Worm (Caenorhabditis elegans): ENCODE data around the gene smc-5.

ce11 chrII:5084225-5084624 lies 22.3 kb downstream of the smc-5 start:
- TF ChIP-seq ztf-23 (GFP tag; IDR thresholded peaks at IDR 0.05): no peak
- no peak for TF ChIP-seq klf-2 (GFP tag; conservative IDR thresholded peaks at IDR 0.05)
- TF ChIP-seq ref-1 (GFP tag; conservative IDR thresholded peaks at IDR 0.05): no peak
- TF ChIP-seq flt-1 (GFP tag; IDR thresholded peaks at IDR 0.05): no peak
- TF ChIP-seq tab-1 (GFP tag; IDR thresholded peaks at IDR 0.05): no peak
- no peak for TF ChIP-seq ztf-29 (GFP tag; IDR thresholded peaks at IDR 0.05)

Data from whole organism, midembryonic.